Worm (Caenorhabditis elegans) whole organism, L2 larva: ENCODE results near the gene nstp-1.

Experiments used
- C34F6.9 ChIP-seq: fragments of 150-350 bp; optimal IDR thresholded peaks from 2 replicates; lab custom pipeline; 2014; ENCODE audit warnings: missing biosample characterization, missing genetic modification characterization
- R02D3.7 ChIP-seq: fragments of 150-350 bp; optimal IDR thresholded peaks from 2 replicates; lab custom pipeline; 2014; ENCODE audit warnings: missing biosample characterization, missing genetic modification characterization
- Y55F3AM.14 ChIP-seq: fragments of 200-800 bp; sonication (Bioruptor generic); optimal IDR thresholded peaks from 2 replicates; lab custom pipeline; 2018; ENCODE audit warnings: mild to moderate bottlenecking, missing genetic modification characterization, missing compliant biosample characterization
- ama-1 ChIP-seq: fragments of 150-350 bp; optimal IDR thresholded peaks from 2 replicates; lab custom pipeline; 2018; ENCODE audit warnings: inconsistent platforms
- skn-1 ChIP-seq: sonication (generic microtip); optimal IDR thresholded peaks from 2 replicates; lab custom pipeline; 2017; ENCODE audit warnings: missing biosample characterization, missing genetic modification characterization
- unc-55 ChIP-seq: fragments of 150-350 bp; sonication (generic microtip); optimal IDR thresholded peaks from 3 replicates; lab custom pipeline; 2014; ENCODE audit warnings: missing biosample characterization, missing genetic modification reagents, missing genetic modification characterization
- zag-1 ChIP-seq: fragments of 150-350 bp; optimal IDR thresholded peaks from 2 replicates; lab custom pipeline; 2014; ENCODE audit warnings: missing biosample characterization, missing genetic modification characterization

DNA sequence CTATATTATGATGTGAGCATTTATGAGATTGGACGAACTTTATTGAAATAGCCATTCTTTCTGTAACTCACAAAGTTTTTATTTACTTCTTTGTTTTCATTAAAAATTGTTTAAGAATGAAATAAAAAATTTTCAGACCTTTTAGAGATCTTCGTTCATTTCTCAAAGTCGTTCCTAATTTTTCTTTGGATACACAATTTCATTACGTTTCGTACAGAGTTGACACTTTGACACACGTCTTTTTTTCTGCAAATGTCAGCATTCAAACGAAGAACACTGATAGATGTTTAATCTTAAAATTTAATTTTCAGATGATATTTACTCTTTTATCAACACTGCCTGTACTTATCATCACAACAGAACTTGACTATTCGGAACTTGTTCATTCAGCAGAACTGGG lies 31.8 kb downstream of the nstp-1 start, which contains the start of gene acc-2:
- TF ChIP-seq R02D3.7 (tag; lab: Kevin White, UChicago) (no peak), Y55F3AM.14 (GFP tag; lab: Kevin White, UChicago) (no peak), zag-1 (tag; lab: Kevin White, UChicago) (no peak), unc-55 (GFP tag; lab: Kevin White, UChicago) (no peak), skn-1 (no peak), C34F6.9 (no peak), ama-1 (no peak)
